Fruit fly (Drosophila melanogaster) whole organism, embryonic: ENCODE results near the gene CG32564.

Experiments used
- BEAF-32 ChIP-seq: fragments of 200-800 bp; sonication (Bioruptor generic); optimal IDR thresholded peaks from 3 replicates; lab custom pipeline; 2017; ENCODE audit warnings: missing biosample characterization, missing genetic modification characterization, mild to moderate bottlenecking, moderate library complexity, missing genetic modification reagents
- BtbVII ChIP-seq: fragments of 200-800 bp; sonication (Bioruptor generic); optimal IDR thresholded peaks from 3 replicates; lab custom pipeline; 2017; ENCODE audit warnings: missing biosample characterization, mild to moderate bottlenecking, missing genetic modification characterization
- CG10267 ChIP-seq: fragments of 200-800 bp; sonication (Bioruptor generic); optimal IDR thresholded peaks from 2 replicates; lab custom pipeline; 2018; ENCODE audit warnings: missing biosample characterization, mild to moderate bottlenecking, missing genetic modification characterization, moderate library complexity
- CG10462 ChIP-seq: fragments of 200-800 bp; sonication (Bioruptor generic); optimal IDR thresholded peaks from 2 replicates; lab custom pipeline; 2016; ENCODE audit warnings: missing biosample characterization, missing genetic modification characterization
- CG10543 ChIP-seq: fragments of 200-800 bp; sonication (Bioruptor generic); optimal IDR thresholded peaks from 3 replicates; lab custom pipeline; 2017; ENCODE audit warnings: missing biosample characterization, mild to moderate bottlenecking, missing genetic modification characterization, moderate library complexity
- CG13287 ChIP-seq: fragments of 200-800 bp; sonication (Bioruptor generic); IDR thresholded peaks from 2 replicates; pipeline ENCODE4 v1.3.6; 2022; ENCODE audit warnings: missing biosample characterization, missing genetic modification characterization; ENCODE audit not compliant: partially characterized antibody
- CG13894 ChIP-seq: fragments of 200-800 bp; sonication (Bioruptor generic); optimal IDR thresholded peaks from 3 replicates; lab custom pipeline; 2018; ENCODE audit warnings: missing biosample characterization, mild to moderate bottlenecking, missing genetic modification characterization, moderate library complexity
- CG14667 ChIP-seq: fragments of 200-800 bp; sonication (Bioruptor generic); IDR thresholded peaks from 2 replicates; pipeline ENCODE4 v1.3.6; 2022; ENCODE audit warnings: missing biosample characterization, missing genetic modification characterization
- CG17829 ChIP-seq: fragments of 200-800 bp; optimal IDR thresholded peaks from 2 replicates; lab custom pipeline; 2019; ENCODE audit warnings: missing biosample characterization, mild to moderate bottlenecking, missing genetic modification characterization, moderate library complexity
- CG2875 ChIP-seq: fragments of 200-800 bp; sonication (Bioruptor generic); optimal IDR thresholded peaks from 2 replicates; lab custom pipeline; 2017; ENCODE audit warnings: missing biosample characterization, mild to moderate bottlenecking, missing genetic modification characterization, missing genetic modification reagents
- CG30020 ChIP-seq: fragments of 200-800 bp; optimal IDR thresholded peaks from 2 replicates; lab custom pipeline; 2019; ENCODE audit warnings: missing biosample characterization, mild to moderate bottlenecking, missing genetic modification characterization, moderate library complexity
- CG31388 ChIP-seq: fragments of 200-800 bp; sonication (Bioruptor generic); optimal IDR thresholded peaks from 2 replicates; lab custom pipeline; 2016; ENCODE audit warnings: missing biosample characterization, missing genetic modification characterization
- CG3847 ChIP-seq: fragments of 200-800 bp; sonication (Bioruptor generic); IDR thresholded peaks from 2 replicates; pipeline ENCODE4 v1.3.6; 2022; ENCODE audit warnings: missing biosample characterization, missing genetic modification characterization
- CG4404 ChIP-seq: fragments of 200-800 bp; sonication (Bioruptor generic); IDR thresholded peaks from 2 replicates; pipeline ENCODE4 v1.3.6; 2022; ENCODE audit warnings: missing biosample characterization, missing genetic modification characterization
- CG5180 ChIP-seq: fragments of 200-800 bp; sonication (Bioruptor generic); optimal IDR thresholded peaks from 3 replicates; lab custom pipeline; 2017; ENCODE audit warnings: missing biosample characterization, missing genetic modification characterization, mild to moderate bottlenecking, moderate library complexity, missing genetic modification reagents
- CG6175 ChIP-seq: fragments of 200-800 bp; sonication (Bioruptor generic); IDR thresholded peaks from 3 replicates; pipeline ENCODE4 v1.3.6; 2022; ENCODE audit warnings: missing biosample characterization, missing genetic modification characterization
- CG7987 ChIP-seq: fragments of 200-800 bp; sonication (Bioruptor generic); optimal IDR thresholded peaks from 2 replicates; lab custom pipeline; 2018; ENCODE audit warnings: missing biosample characterization, mild to moderate bottlenecking, missing genetic modification characterization, moderate library complexity
- CG9932 ChIP-seq: fragments of 200-800 bp; sonication (Bioruptor generic); IDR thresholded peaks from 2 replicates; pipeline ENCODE4 v1.3.6; 2022; ENCODE audit warnings: missing biosample characterization, missing genetic modification characterization
- CHES-1-like ChIP-seq: fragments of 200-800 bp; sonication (Bioruptor generic); optimal IDR thresholded peaks from 2 replicates; lab custom pipeline; 2016; ENCODE audit warnings: missing biosample characterization, missing genetic modification characterization
- CTCF ChIP-seq: fragments of 200-800 bp; sonication (Bioruptor generic); optimal IDR thresholded peaks from 2 replicates; lab custom pipeline; 2017; ENCODE audit warnings: missing biosample characterization, mild to moderate bottlenecking, missing genetic modification characterization, moderate library complexity
- Doc3 ChIP-seq: fragments of 200-800 bp; sonication (Bioruptor generic); IDR thresholded peaks from 3 replicates; pipeline ENCODE4 v1.3.6; 2022; ENCODE audit warnings: missing biosample characterization, missing genetic modification characterization; ENCODE audit not compliant: partially characterized antibody
- Dref ChIP-seq: fragments of 200-800 bp; sonication (Bioruptor generic); IDR thresholded peaks from 2 replicates; pipeline ENCODE4 v1.3.6; 2022; ENCODE audit warnings: missing biosample characterization, missing genetic modification characterization
- E2f2 ChIP-seq: fragments of 200-800 bp; sonication (Bioruptor generic); IDR thresholded peaks from 2 replicates; pipeline ENCODE4 v1.3.6; 2022; ENCODE audit warnings: missing biosample characterization, missing genetic modification characterization
- HLH4C ChIP-seq: fragments of 200-800 bp; sonication (Bioruptor generic); IDR thresholded peaks from 3 replicates; pipeline ENCODE4 v1.3.6; 2022; ENCODE audit warnings: missing biosample characterization, missing genetic modification characterization; ENCODE audit not compliant: partially characterized antibody
- HmgD ChIP-seq: fragments of 200-800 bp; sonication (Bioruptor generic); optimal IDR thresholded peaks from 3 replicates; lab custom pipeline; 2016; ENCODE audit warnings: missing biosample characterization, missing genetic modification characterization
- Hr51 ChIP-seq, 2 experiments: fragments of 200-800 bp; sonication (Bioruptor generic); optimal IDR thresholded peaks; 2 replicates in 1 of 2; 3 replicates in 1 of 2; lab custom pipeline; 2016 to 2018; ENCODE audit warnings: missing biosample characterization in 2 of 2, missing genetic modification characterization in 2 of 2, mild to moderate bottlenecking in 1 of 2, moderate library complexity in 1 of 2
- Lpt ChIP-seq: fragments of >200 bp; optimal IDR thresholded peaks from 2 replicates; lab custom pipeline; 2018; ENCODE audit warnings: missing biosample characterization, missing genetic modification characterization
- MBD-R2 ChIP-seq: fragments of 200-800 bp; sonication (Bioruptor generic); IDR thresholded peaks from 2 replicates; pipeline ENCODE4 v1.3.6; 2022; ENCODE audit warnings: missing biosample characterization, missing genetic modification characterization
- MESR4 ChIP-seq: fragments of 200-800 bp; sonication (Bioruptor generic); optimal IDR thresholded peaks from 2 replicates; lab custom pipeline; 2018; ENCODE audit warnings: missing biosample characterization, mild to moderate bottlenecking, missing genetic modification characterization, moderate library complexity
- Med ChIP-seq: fragments of 200-800 bp; sonication (Bioruptor generic); peaks from one replicate; lab custom pipeline; 2016; ENCODE audit warnings: missing biosample characterization, missing genetic modification characterization, mild to moderate bottlenecking, inconsistent platforms, moderate library complexity
- Myb ChIP-seq: fragments of 200-800 bp; sonication (Bioruptor generic); optimal IDR thresholded peaks from 2 replicates; lab custom pipeline; 2016; ENCODE audit warnings: missing biosample characterization, missing genetic modification characterization
- Nf-YB ChIP-seq: fragments of 200-800 bp; sonication (Bioruptor generic); optimal IDR thresholded peaks from 3 replicates; lab custom pipeline; 2019; ENCODE audit warnings: missing biosample characterization, mild to moderate bottlenecking, missing genetic modification characterization, moderate library complexity
- Opbp ChIP-seq: fragments of 200-800 bp; sonication (Bioruptor generic); IDR thresholded peaks from 3 replicates; pipeline ENCODE4 v1.3.6; 2022; ENCODE audit warnings: missing biosample characterization, missing genetic modification characterization; ENCODE audit not compliant: partially characterized antibody
- YL-1 ChIP-seq: fragments of 200-800 bp; sonication (Bioruptor generic); optimal IDR thresholded peaks from 3 replicates; lab custom pipeline; 2017; ENCODE audit warnings: missing biosample characterization, mild to moderate bottlenecking, missing genetic modification characterization
- amos ChIP-seq: fragments of 200-800 bp; sonication (Bioruptor generic); IDR thresholded peaks from 2 replicates; pipeline ENCODE4 v1.3.6; 2022; ENCODE audit warnings: missing biosample characterization, missing genetic modification characterization; ENCODE audit not compliant: partially characterized antibody
- bbx ChIP-seq: fragments of 200-800 bp; sonication (Bioruptor generic); IDR thresholded peaks from 2 replicates; pipeline ENCODE4 v1.3.6; 2022; ENCODE audit warnings: missing biosample characterization, missing genetic modification characterization; ENCODE audit not compliant: partially characterized antibody
- da ChIP-seq: fragments of 200-800 bp; sonication (Bioruptor generic); optimal IDR thresholded peaks from 2 replicates; lab custom pipeline; 2016; ENCODE audit warnings: missing biosample characterization, missing genetic modification characterization
- ems ChIP-seq: fragments of 200-800 bp; sonication (Bioruptor generic); optimal IDR thresholded peaks from 3 replicates; lab custom pipeline; 2016; ENCODE audit warnings: missing biosample characterization, missing genetic modification characterization
- hbn ChIP-seq: fragments of 200-800 bp; sonication (Bioruptor generic); IDR thresholded peaks from 2 replicates; pipeline ENCODE4 v1.3.6; 2022; ENCODE audit warnings: missing biosample characterization, missing genetic modification characterization; ENCODE audit not compliant: partially characterized antibody
- nerfin-2 ChIP-seq: fragments of 200-800 bp; sonication (Bioruptor generic); IDR thresholded peaks from 2 replicates; pipeline ENCODE4 v1.3.6; 2022; ENCODE audit warnings: missing biosample characterization, missing genetic modification characterization; ENCODE audit not compliant: partially characterized antibody
- phol ChIP-seq: fragments of 200-800 bp; sonication (Bioruptor generic); optimal IDR thresholded peaks from 3 replicates; lab custom pipeline; 2018; ENCODE audit warnings: missing biosample characterization, mild to moderate bottlenecking, missing genetic modification characterization, moderate library complexity
- pzg ChIP-seq: fragments of 200-800 bp; sonication (Bioruptor generic); optimal IDR thresholded peaks from 3 replicates; lab custom pipeline; 2018; ENCODE audit warnings: missing biosample characterization, mild to moderate bottlenecking, missing genetic modification characterization, moderate library complexity
- ro ChIP-seq: fragments of 200-800 bp; sonication (Bioruptor generic); IDR thresholded peaks from 2 replicates; pipeline ENCODE4 v1.3.6; 2022; ENCODE audit warnings: missing biosample characterization, missing genetic modification characterization
- sens ChIP-seq: fragments of 200-800 bp; sonication (Bioruptor generic); peaks from one replicate; lab custom pipeline; 2016; ENCODE audit warnings: missing biosample characterization, missing genetic modification characterization
- sr ChIP-seq: fragments of 200-800 bp; sonication (Bioruptor generic); IDR thresholded peaks from 3 replicates; pipeline ENCODE4 v1.3.6; 2022; ENCODE audit warnings: missing biosample characterization, missing genetic modification characterization
- zen ChIP-seq: fragments of 200-800 bp; sonication (Bioruptor generic); optimal IDR thresholded peaks from 3 replicates; lab custom pipeline; 2018; ENCODE audit warnings: missing biosample characterization, mild to moderate bottlenecking, missing genetic modification characterization, moderate library complexity

The CG32564 gene

dm6 chrX:17206046-17206445 lies at the start of gene CG32564:
Gene CG32564 (plus strand): TSS chrX:17206407.
- TF ChIP-seq CG10267 (tag; lab: Kevin White, UChicago) (no peak), CG10543 (GFP tag; lab: Kevin White, UChicago) (peak; percentile 29), CG13894 (tag; lab: Kevin White, UChicago) (peak; percentile 94)
- TF ChIP-seq, all 482 proteins: peak for 2

dm6 chrX:17159116-17159515 lies 47.1 kb upstream of the CG32564 start, which contains the start of gene xmas:
Gene xmas (minus strand): TSS chrX:17159306.
- peak; percentile 62 for TF ChIP-seq Dref (GFP tag; lab: Robert Waterston, UW)
- TF ChIP-seq CG2875 (GFP tag; lab: Kevin White, UChicago): no peak
- TF ChIP-seq YL-1 (GFP tag; lab: Kevin White, UChicago): no peak
- peak; percentile 68; the same call in 2 of the 3 replicates for TF ChIP-seq sr (GFP tag; lab: Robert Waterston, UW)
- TF ChIP-seq BtbVII: no peak
- peak; percentile 25 for TF ChIP-seq hbn (GFP tag; lab: Robert Waterston, UW)
- peak; percentile 49; the same call in 1 of the 2 replicates for TF ChIP-seq MBD-R2 (GFP tag; lab: Robert Waterston, UW)
- 0 out of 3 replicates have a peak, but pooled peaks have one; percentile 20 for TF ChIP-seq Opbp (GFP tag; lab: Robert Waterston, UW)
- 0 out of 3 replicates have a peak, but pooled peaks have one; percentile 15 for TF ChIP-seq Doc3 (GFP tag; lab: Robert Waterston, UW)
- TF ChIP-seq HmgD: no peak
- TF ChIP-seq BEAF-32 (GFP tag; lab: Kevin White, UChicago): peak; percentile 36
- TF ChIP-seq ro (GFP tag; lab: Robert Waterston, UW): no peak
- TF ChIP-seq MESR4: peak; percentile 22
- peak; percentile 7 for TF ChIP-seq CG13287 (GFP tag; lab: Robert Waterston, UW)
- TF ChIP-seq bbx: peak; percentile 46; the same call in 1 of the 2 replicates
- TF ChIP-seq pzg (GFP tag; lab: Kevin White, UChicago): peak; percentile 27
- TF ChIP-seq amos: peak; percentile 23; the same call in 1 of the 2 replicates
- peak; percentile 63 for TF ChIP-seq phol (tag; lab: Kevin White, UChicago)
- TF ChIP-seq nerfin-2 (GFP tag; lab: Robert Waterston, UW): 0 out of 2 replicates have a peak, but pooled peaks have one; percentile 15

- TF ChIP-seq CG3847 (GFP tag; lab: Robert Waterston, UW) (peak; percentile 42), CG10462 (GFP tag; lab: Kevin White, UChicago) (no peak), CG7987 (GFP tag; lab: Kevin White, UChicago) (peak; percentile 19), E2f2 (GFP tag; lab: Robert Waterston, UW) (peak; percentile 95), Hr51 (GFP tag; optimal IDR thresholded peaks at IDR 0.05; lab: Kevin White, UChicago) (no peak), CG31388 (GFP tag; lab: Kevin White, UChicago) (no peak), HLH4C (GFP tag; lab: Robert Waterston, UW) (peak; percentile 77), Myb (GFP tag; lab: Kevin White, UChicago) (peak; percentile 75), Med (GFP tag; lab: Kevin White, UChicago) (peak; percentile 66), zen (tag; lab: Kevin White, UChicago) (peak; percentile 1), CG6175 (GFP tag; lab: Robert Waterston, UW) (no peak), CG14667 (no peak), CG9932 (GFP tag; lab: Robert Waterston, UW) (peak; percentile 35; the same call in 1 of the 2 replicates), CG30020 (tag; lab: Kevin White, UChicago) (no peak), CG4404 (GFP tag; lab: Robert Waterston, UW) (no peak), CG17829 (tag; lab: Kevin White, UChicago) (peak; percentile 27), Lpt (GFP tag; lab: Kevin White, UChicago) (no peak), amos (peak; percentile 95), sens (GFP tag; lab: Kevin White, UChicago) (peak; percentile 55), CTCF (GFP tag; lab: Kevin White, UChicago) (peak; percentile 51), CHES-1-like (GFP tag; lab: Kevin White, UChicago) (peak; percentile 22), Dref (GFP tag; lab: Robert Waterston, UW) (peak; percentile 59), CG5180 (GFP tag; lab: Kevin White, UChicago) (no peak), ems (no peak), Nf-YB (GFP tag; lab: Kevin White, UChicago) (no peak), da (GFP tag; lab: Kevin White, UChicago) (no peak)
These were observed 46.4 kb upstream of the CG32564 start, which contains the start of gene baz for dm6 chrX:17159819-17160218. Gene baz (plus strand): TSS chrX:17160006.
